Worm (Caenorhabditis elegans) whole organism, L3 larva: ENCODE data around the gene ttr-5.

Experiments used
- R02D3.7 ChIP-seq: fragments of 150-350 bp; optimal IDR thresholded peaks from 2 replicates; lab custom pipeline; 2014; ENCODE audit warnings: missing biosample characterization, missing genetic modification characterization
- ama-1 ChIP-seq: fragments of 150-350 bp; optimal IDR thresholded peaks from 2 replicates; lab custom pipeline; 2018
- ceh-16 ChIP-seq: sonication (generic microtip); optimal IDR thresholded peaks from 2 replicates; lab custom pipeline; 2017; ENCODE audit warnings: missing biosample characterization, missing genetic modification characterization
- ceh-82 ChIP-seq: fragments of 150-350 bp; optimal IDR thresholded peaks from 2 replicates; lab custom pipeline; 2014; ENCODE audit warnings: missing biosample characterization, missing genetic modification characterization
- ceh-9 ChIP-seq: sonication (generic microtip); optimal IDR thresholded peaks from 2 replicates; lab custom pipeline; 2018; ENCODE audit warnings: missing biosample characterization, missing genetic modification characterization
- daf-12 ChIP-seq: fragments of 150-350 bp; optimal IDR thresholded peaks from 2 replicates; lab custom pipeline; 2014; ENCODE audit warnings: missing biosample characterization, missing genetic modification reagents, missing genetic modification characterization
- egl-27 ChIP-seq: sonication (generic microtip); optimal IDR thresholded peaks from 4 replicates; lab custom pipeline; 2017; ENCODE audit warnings: missing biosample characterization, missing genetic modification reagents, missing genetic modification characterization
- egl-5 ChIP-seq: fragments of 150-350 bp; optimal IDR thresholded peaks from 2 replicates; lab custom pipeline; 2017; ENCODE audit warnings: missing biosample characterization, missing genetic modification reagents, missing genetic modification characterization, inconsistent platforms
- elt-2 ChIP-seq: sonication (generic microtip); optimal IDR thresholded peaks from 2 replicates; lab custom pipeline; 2016; ENCODE audit warnings: missing genetic modification reagents, mild to moderate bottlenecking, missing genetic modification characterization, missing compliant biosample characterization
- elt-3 ChIP-seq, 3 experiments: fragments of 150-350 bp in 1 of 3; sonication (generic microtip) in 2 of 3; optimal IDR thresholded peaks; 2 replicates in 2 of 3; 4 replicates in 1 of 3; lab custom pipeline; 2014 to 2017; ENCODE audit warnings: missing biosample characterization in 3 of 3, missing genetic modification characterization in 3 of 3
- fkh-2 ChIP-seq: fragments of 150-350 bp; optimal IDR thresholded peaks from 2 replicates; lab custom pipeline; 2014; ENCODE audit warnings: missing biosample characterization, missing genetic modification reagents, missing genetic modification characterization
- hmg-11 ChIP-seq: sonication (generic microtip); optimal IDR thresholded peaks from 2 replicates; lab custom pipeline; 2016; ENCODE audit warnings: missing genetic modification characterization, missing compliant biosample characterization
- jun-1 ChIP-seq: fragments of 150-350 bp; optimal IDR thresholded peaks from 2 replicates; lab custom pipeline; 2014; ENCODE audit warnings: missing biosample characterization, missing genetic modification reagents, missing genetic modification characterization
- lin-15B ChIP-seq: fragments of 150-350 bp; optimal IDR thresholded peaks from 2 replicates; lab custom pipeline; 2014; ENCODE audit warnings: missing biosample characterization, missing genetic modification characterization
- lin-39 ChIP-seq: fragments of 150-350 bp; optimal IDR thresholded peaks from 2 replicates; lab custom pipeline; 2018; ENCODE audit warnings: missing biosample characterization, missing genetic modification reagents, missing genetic modification characterization
- lsy-12 ChIP-seq: sonication (generic microtip); optimal IDR thresholded peaks from 2 replicates; lab custom pipeline; 2016; ENCODE audit warnings: mild to moderate bottlenecking, missing genetic modification characterization, missing compliant biosample characterization
- mdl-1 ChIP-seq: fragments of 150-350 bp; optimal IDR thresholded peaks from 2 replicates; lab custom pipeline; 2014; ENCODE audit warnings: missing biosample characterization, missing genetic modification characterization
- nfya-1 ChIP-seq: sonication (generic microtip); optimal IDR thresholded peaks from 2 replicates; lab custom pipeline; 2017; ENCODE audit warnings: missing genetic modification characterization, mild to moderate bottlenecking, missing compliant biosample characterization, antibody characterized with exemption, moderate library complexity; ENCODE audit not compliant: insufficient read depth
- nhr-12 ChIP-seq: fragments of 150-350 bp; optimal IDR thresholded peaks from 2 replicates; lab custom pipeline; 2014; ENCODE audit warnings: missing biosample characterization, missing genetic modification characterization
- nhr-23 ChIP-seq: fragments of 150-350 bp; optimal IDR thresholded peaks from 2 replicates; lab custom pipeline; 2014; ENCODE audit warnings: missing biosample characterization, missing genetic modification reagents, missing genetic modification characterization
- nhr-237 ChIP-seq: fragments of 150-350 bp; optimal IDR thresholded peaks from 2 replicates; lab custom pipeline; 2014; ENCODE audit warnings: missing biosample characterization, missing genetic modification characterization
- nhr-25 ChIP-seq: sonication (generic microtip); optimal IDR thresholded peaks from 2 replicates; lab custom pipeline; 2017; ENCODE audit warnings: missing biosample characterization, missing genetic modification characterization
- nhr-67 ChIP-seq: fragments of 150-350 bp; optimal IDR thresholded peaks from 2 replicates; lab custom pipeline; 2014; ENCODE audit warnings: missing biosample characterization, missing genetic modification characterization
- nhr-76 ChIP-seq: fragments of 150-350 bp; sonication (generic microtip); optimal IDR thresholded peaks from 5 replicates; lab custom pipeline; 2014; ENCODE audit warnings: missing biosample characterization, missing genetic modification characterization
- nhr-77 ChIP-seq: fragments of 150-350 bp; optimal IDR thresholded peaks from 2 replicates; lab custom pipeline; 2014; ENCODE audit warnings: missing biosample characterization, missing genetic modification characterization
- pha-4 ChIP-seq: fragments of 150-350 bp; optimal IDR thresholded peaks from 2 replicates; lab custom pipeline; 2014; ENCODE audit warnings: missing biosample characterization, missing genetic modification reagents, missing genetic modification characterization
- pqm-1 ChIP-seq: fragments of 150-350 bp; optimal IDR thresholded peaks from 2 replicates; lab custom pipeline; 2017; ENCODE audit warnings: missing biosample characterization, missing genetic modification characterization, inconsistent platforms
- sea-2 ChIP-seq: fragments of 150-350 bp; sonication (generic microtip); optimal IDR thresholded peaks from 4 replicates; lab custom pipeline; 2014; ENCODE audit warnings: missing biosample characterization, missing genetic modification reagents, missing genetic modification characterization
- skn-1 ChIP-seq: fragments of 150-350 bp; optimal IDR thresholded peaks from 2 replicates; lab custom pipeline; 2014; ENCODE audit warnings: missing biosample characterization, missing genetic modification characterization
- snpc-4 ChIP-seq: fragments of 150-350 bp; optimal IDR thresholded peaks from 2 replicates; lab custom pipeline; 2014; ENCODE audit warnings: missing biosample characterization, missing genetic modification characterization
- tbx-2 ChIP-seq: sonication (generic microtip); optimal IDR thresholded peaks from 2 replicates; lab custom pipeline; 2016; ENCODE audit warnings: mild to moderate bottlenecking, missing genetic modification characterization, missing compliant biosample characterization
- unc-39 ChIP-seq: sonication (generic microtip); optimal IDR thresholded peaks from 4 replicates; lab custom pipeline; 2017; ENCODE audit warnings: missing biosample characterization, missing genetic modification characterization
- unc-62 ChIP-seq: fragments of 150-350 bp; sonication (generic microtip); optimal IDR thresholded peaks from 4 replicates; lab custom pipeline; 2014; ENCODE audit warnings: missing biosample characterization, missing genetic modification reagents, missing genetic modification characterization
- zag-1 ChIP-seq: fragments of 150-350 bp; optimal IDR thresholded peaks from 2 replicates; lab custom pipeline; 2014; ENCODE audit warnings: missing biosample characterization, missing genetic modification characterization
- ztf-11 ChIP-seq: fragments of 150-350 bp; optimal IDR thresholded peaks from 2 replicates; lab custom pipeline; 2014; ENCODE audit warnings: missing biosample characterization, missing genetic modification characterization
- ztf-4 ChIP-seq: fragments of 150-350 bp; optimal IDR thresholded peaks from 2 replicates; lab custom pipeline; 2014; ENCODE audit warnings: missing biosample characterization, missing genetic modification characterization

Gene ttr-5

ce11 chrIII:9319641-9320040 lies 10.5 kb upstream of the ttr-5 start, which contains the start of gene C40H1.9:
C40H1.9 (plus strand) TSS chrIII:9319941.
- no peak for TF ChIP-seq snpc-4
- peak; percentile 16 for TF ChIP-seq pha-4 (tag; lab: Kevin White, UChicago)

ce11 chrIII:9322010-9322409 lies 8.1 kb upstream of the ttr-5 start, which contains the start of gene cpb-1:
cpb-1 (plus strand) TSS chrIII:9322310.
- TF ChIP-seq nhr-25 (tag; lab: Kevin White, UChicago) = no peak
- no peak for TF ChIP-seq ztf-11 (tag; lab: Kevin White, UChicago)

DNA sequence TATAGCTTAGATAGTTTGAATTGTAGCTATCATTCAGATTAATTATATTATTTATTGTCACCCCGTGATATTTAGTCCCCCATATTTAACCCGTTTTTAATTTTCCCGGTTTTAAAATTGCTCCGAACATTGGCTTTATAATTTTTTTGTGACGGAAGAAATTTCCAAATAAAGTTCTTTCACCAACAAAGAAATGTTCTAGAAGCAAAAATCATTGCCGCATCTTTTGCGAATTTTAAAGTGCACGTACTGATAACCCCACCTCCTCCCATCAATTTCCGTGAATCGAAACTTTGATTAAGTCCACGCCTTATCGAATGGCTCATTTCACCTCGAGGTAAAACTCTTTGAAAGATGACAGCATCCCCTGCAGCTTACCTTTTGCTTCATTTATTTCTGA lies 5.4 kb upstream of the ttr-5 start, which contains the start of gene C40H1.7:
C40H1.7 (plus strand) TSS at position 301 of the 400 bp plus-strand sequence.
- no peak for TF ChIP-seq ztf-11 (tag; lab: Kevin White, UChicago)
- no peak for TF ChIP-seq nhr-67 (tag; lab: Kevin White, UChicago)
- peak; percentile 34 for TF ChIP-seq elt-2 (tag; lab: Kevin White, UChicago)
- TF ChIP-seq, all 47 proteins: peak for 1

DNA sequence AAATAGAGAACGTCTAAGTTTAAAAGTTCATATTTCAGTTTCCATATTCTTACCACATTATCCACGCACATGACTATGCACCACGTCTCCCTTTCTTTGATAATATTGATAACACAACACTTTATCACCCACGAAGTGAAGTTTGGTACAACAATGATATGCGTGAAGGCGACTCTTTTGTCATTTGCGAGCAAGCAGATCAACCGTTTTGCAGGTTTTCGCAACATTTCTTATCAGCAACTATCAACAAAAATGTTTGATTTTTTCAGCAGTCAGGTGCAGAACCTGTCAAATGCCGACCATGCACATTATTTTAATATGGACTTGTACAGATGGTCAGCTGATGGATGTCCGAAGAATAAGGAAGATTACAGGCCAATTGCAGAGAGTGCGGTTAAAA lies 3.6 kb upstream of the ttr-5 start:
- TF ChIP-seq unc-62 (GFP tag; lab: Kevin White, UChicago) (no peak), unc-39 (tag; lab: Kevin White, UChicago) (no peak), hmg-11 (tag; lab: Kevin White, UChicago) (no peak), ceh-9 (tag; lab: Kevin White, UChicago) (no peak), jun-1 (peak; percentile 47), pha-4 (tag; lab: Kevin White, UChicago) (peak; percentile 42), egl-5 (no peak), mdl-1 (no peak), pqm-1 (tag; lab: Kevin White, UChicago) (peak; percentile 99), daf-12 (tag; lab: Kevin White, UChicago) (no peak), skn-1 (tag; lab: Kevin White, UChicago) (no peak), elt-2 (tag; lab: Kevin White, UChicago) (peak; percentile 99), R02D3.7 (tag; lab: Kevin White, UChicago) (no peak), nfya-1 (tag; lab: Kevin White, UChicago) (no peak)

DNA sequence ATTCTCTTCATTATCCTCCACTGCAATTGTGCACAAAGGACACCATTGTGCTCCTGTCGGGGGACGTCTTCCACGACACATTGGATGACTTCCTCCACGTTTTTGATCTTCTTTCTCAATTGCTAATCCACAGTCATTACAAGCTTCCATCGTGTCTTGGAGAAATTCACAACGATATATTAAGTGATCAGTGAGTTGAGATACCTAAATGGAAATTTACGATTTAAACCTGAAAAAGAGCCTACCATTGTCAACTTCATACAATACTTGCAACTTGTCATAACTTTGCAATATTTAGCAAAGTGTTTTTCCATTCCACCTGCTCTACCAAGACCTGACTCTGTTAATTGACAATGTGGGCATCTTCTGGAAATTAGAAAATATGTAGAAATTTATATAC lies 2.2 kb upstream of the ttr-5 start:
- no peak for TF ChIP-seq jun-1
- TF ChIP-seq mdl-1 = no peak
- no peak for TF ChIP-seq egl-5
- TF ChIP-seq ceh-16 (tag; lab: Kevin White, UChicago) = no peak
- no peak for TF ChIP-seq ztf-11 (tag; lab: Kevin White, UChicago)
- no peak for TF ChIP-seq snpc-4
- no peak for TF ChIP-seq skn-1 (tag; lab: Kevin White, UChicago)

DNA sequence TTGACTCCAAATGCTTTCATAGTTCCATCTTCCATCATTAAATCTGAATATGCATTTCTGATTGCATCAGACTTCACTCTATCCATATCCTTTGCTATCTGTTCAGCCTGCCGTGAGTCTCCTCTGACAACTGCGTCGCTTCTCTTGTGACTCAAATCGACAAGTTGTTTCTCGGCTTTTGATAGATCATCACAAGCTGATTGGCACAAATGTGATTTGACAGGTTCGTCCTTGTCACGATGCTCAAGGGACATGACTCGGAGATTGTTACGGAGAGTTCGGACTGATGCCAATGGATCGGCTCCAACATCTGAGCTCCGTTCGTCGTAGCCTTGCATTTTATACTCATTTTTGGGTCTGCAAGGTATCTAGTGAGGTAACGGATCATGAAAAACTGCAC lies 1.4 kb upstream of the ttr-5 start:
- TF ChIP-seq hmg-11 (tag; lab: Kevin White, UChicago) (no peak), elt-3 (tag; optimal IDR thresholded peaks at IDR 0.05; lab: Kevin White, UChicago) (no peak), pha-4 (tag; lab: Kevin White, UChicago) (no peak), egl-5 (no peak), elt-2 (tag; lab: Kevin White, UChicago) (no peak), nhr-23 (no peak), unc-62 (GFP tag; lab: Kevin White, UChicago) (no peak), lin-39 (no peak), ceh-16 (tag; lab: Kevin White, UChicago) (no peak), lsy-12 (tag; lab: Kevin White, UChicago) (no peak), daf-12 (tag; lab: Kevin White, UChicago) (no peak), ztf-11 (tag; lab: Kevin White, UChicago) (no peak), nhr-12 (tag; lab: Kevin White, UChicago) (no peak), ceh-82 (tag; lab: Kevin White, UChicago) (no peak), tbx-2 (tag; lab: Kevin White, UChicago) (no peak), ztf-4 (tag; lab: Kevin White, UChicago) (no peak)

DNA sequence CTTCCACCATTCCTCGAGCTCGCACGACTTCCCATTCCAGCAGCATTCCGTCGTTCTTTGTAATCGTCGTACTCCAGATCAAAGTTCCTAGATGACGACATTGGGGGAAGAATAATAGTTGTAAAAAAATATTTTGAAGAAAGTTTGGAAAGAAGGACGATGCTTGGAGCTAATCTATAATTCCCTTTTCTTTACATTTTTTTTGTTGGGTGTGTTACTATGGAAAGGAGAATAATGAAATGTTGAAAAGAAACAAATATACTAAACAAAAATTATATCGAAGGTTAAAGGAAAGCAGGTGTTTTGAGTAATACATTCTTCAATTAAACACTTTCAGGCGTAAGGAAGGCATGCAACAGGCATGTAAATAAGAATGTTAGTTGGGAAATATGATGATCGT lies 850 bp upstream of the ttr-5 start, which contains the start of gene C40H1.3:
C40H1.3 (minus strand) TSS at position 101 of the 400 bp plus-strand sequence.
- TF ChIP-seq pqm-1 (tag; lab: Kevin White, UChicago) = no peak
- no peak for TF ChIP-seq ceh-16 (tag; lab: Kevin White, UChicago)
- TF ChIP-seq egl-27 (tag; lab: Kevin White, UChicago) = no peak
- no peak for TF ChIP-seq zag-1 (tag; lab: Kevin White, UChicago)
- no peak for TF ChIP-seq nfya-1 (tag; lab: Kevin White, UChicago)
- no peak for TF ChIP-seq ceh-9 (tag; lab: Kevin White, UChicago)
- TF ChIP-seq fkh-2 = no peak
- TF ChIP-seq nhr-76 = no peak
- no peak for TF ChIP-seq sea-2 (GFP tag; lab: Kevin White, UChicago)
- no peak for TF ChIP-seq nhr-237 (tag; lab: Kevin White, UChicago)
- TF ChIP-seq ama-1 (lab: Kevin White, UChicago) = no peak
- TF ChIP-seq jun-1 = no peak
- no peak for TF ChIP-seq nhr-77 (tag; lab: Kevin White, UChicago)
- TF ChIP-seq lin-15B (tag; lab: Kevin White, UChicago) = no peak
